Fruit fly (Drosophila melanogaster) whole organism, embryonic: ENCODE results near the gene mTerf3.

Source experiments
- Aef1 ChIP-seq: fragments of 200-800 bp; sonication (Bioruptor generic); IDR thresholded peaks from 3 replicates; pipeline ENCODE4 v1.3.6; 2022; ENCODE audit warnings: missing biosample characterization, missing genetic modification characterization
- B-H1 ChIP-seq: fragments of 200-800 bp; sonication (Bioruptor generic); IDR thresholded peaks from 3 replicates; pipeline ENCODE4 v1.3.6; 2022; ENCODE audit warnings: missing biosample characterization, missing genetic modification characterization
- Bdp1 ChIP-seq: fragments of 200-800 bp; sonication (Bioruptor generic); optimal IDR thresholded peaks from 3 replicates; lab custom pipeline; 2016; ENCODE audit warnings: missing biosample characterization, missing genetic modification characterization
- CG10267 ChIP-seq: fragments of 200-800 bp; sonication (Bioruptor generic); optimal IDR thresholded peaks from 2 replicates; lab custom pipeline; 2018; ENCODE audit warnings: missing biosample characterization, mild to moderate bottlenecking, missing genetic modification characterization, moderate library complexity
- CG11085 ChIP-seq: fragments of 200-800 bp; sonication (Bioruptor generic); IDR thresholded peaks from 2 replicates; pipeline ENCODE4 v1.3.6; 2022; ENCODE audit warnings: missing biosample characterization, missing genetic modification characterization
- CG11247 ChIP-seq: fragments of 200-800 bp; sonication (Bioruptor generic); IDR thresholded peaks from 2 replicates; pipeline ENCODE4 v1.3.6; 2022; ENCODE audit warnings: missing biosample characterization, missing genetic modification characterization
- CG11696 ChIP-seq: fragments of 200-800 bp; sonication (Bioruptor generic); IDR thresholded peaks from 2 replicates; pipeline ENCODE4 v1.3.6; 2022; ENCODE audit warnings: missing biosample characterization, missing genetic modification characterization
- CG12155 ChIP-seq: fragments of 200-800 bp; sonication (Bioruptor generic); optimal IDR thresholded peaks from 3 replicates; lab custom pipeline; 2016; ENCODE audit warnings: missing biosample characterization, missing genetic modification characterization
- CG12219 ChIP-seq: fragments of 200-800 bp; sonication (Bioruptor generic); optimal IDR thresholded peaks from 3 replicates; lab custom pipeline; 2018; ENCODE audit warnings: missing biosample characterization, mild to moderate bottlenecking, missing genetic modification characterization
- CG16815 ChIP-seq: fragments of 200-800 bp; sonication (Bioruptor generic); optimal IDR thresholded peaks from 3 replicates; lab custom pipeline; 2017; ENCODE audit warnings: missing biosample characterization, mild to moderate bottlenecking, missing genetic modification characterization
- CG17359 ChIP-seq: fragments of 200-800 bp; sonication (Bioruptor generic); optimal IDR thresholded peaks from 3 replicates; lab custom pipeline; 2018; ENCODE audit warnings: missing biosample characterization, mild to moderate bottlenecking, missing genetic modification characterization, moderate library complexity
- CG17361 ChIP-seq: fragments of 200-800 bp; sonication (Bioruptor generic); IDR thresholded peaks from 3 replicates; pipeline ENCODE4 v1.3.6; 2022; ENCODE audit warnings: missing biosample characterization, missing genetic modification characterization
- CG3163 ChIP-seq: fragments of 200-800 bp; sonication (Bioruptor generic); optimal IDR thresholded peaks from 3 replicates; lab custom pipeline; 2016; ENCODE audit warnings: missing biosample characterization, missing genetic modification characterization
- CG32532 ChIP-seq: fragments of 200-800 bp; sonication (Bioruptor generic); IDR thresholded peaks from 2 replicates; pipeline ENCODE4 v1.3.6; 2022; ENCODE audit warnings: missing biosample characterization, missing genetic modification characterization
- CG3726 ChIP-seq: fragments of 200-800 bp; sonication (Bioruptor generic); IDR thresholded peaks from 3 replicates; pipeline ENCODE4, ENCODE4 v1.3.6; 2022; ENCODE audit warnings: missing biosample characterization, missing genetic modification characterization
- CG43689 ChIP-seq: fragments of 200-800 bp; sonication (Bioruptor generic); IDR thresholded peaks from 2 replicates; pipeline ENCODE4 v1.3.6; 2022; ENCODE audit warnings: missing biosample characterization, missing genetic modification characterization
- CG6254 ChIP-seq: fragments of 200-800 bp; sonication (Bioruptor generic); optimal IDR thresholded peaks from 3 replicates; lab custom pipeline; 2017; ENCODE audit warnings: mild to moderate bottlenecking, missing biosample characterization, missing genetic modification reagents, missing genetic modification characterization
- CG6654 ChIP-seq: fragments of 200-800 bp; sonication (Bioruptor generic); optimal IDR thresholded peaks from 2 replicates; lab custom pipeline; 2017; ENCODE audit warnings: missing biosample characterization, mild to moderate bottlenecking, missing genetic modification characterization
- CG7963 ChIP-seq: fragments of 200-800 bp; sonication (Bioruptor generic); IDR thresholded peaks from 3 replicates; pipeline ENCODE4 v1.3.6; 2022; ENCODE audit warnings: missing biosample characterization, missing genetic modification characterization; ENCODE audit not compliant: partially characterized antibody
- CG8281 ChIP-seq: fragments of 200-800 bp; sonication (Bioruptor generic); optimal IDR thresholded peaks from 2 replicates; lab custom pipeline; 2018; ENCODE audit warnings: missing biosample characterization, mild to moderate bottlenecking, missing genetic modification characterization, moderate library complexity
- CoRest ChIP-seq: fragments of 200-800 bp; sonication (Bioruptor generic); optimal IDR thresholded peaks from 3 replicates; lab custom pipeline; 2018; ENCODE audit warnings: missing biosample characterization, mild to moderate bottlenecking, missing genetic modification characterization, moderate library complexity
- D19A ChIP-seq: fragments of 200-800 bp; optimal IDR thresholded peaks from 3 replicates; lab custom pipeline; 2019; ENCODE audit warnings: missing biosample characterization, mild to moderate bottlenecking, missing genetic modification characterization, moderate library complexity
- Dad ChIP-seq: fragments of 200-800 bp; sonication (Bioruptor generic); optimal IDR thresholded peaks from 3 replicates; lab custom pipeline; 2016; ENCODE audit warnings: missing biosample characterization, missing genetic modification characterization
- Dip2 ChIP-seq: fragments of 200-800 bp; sonication (Bioruptor generic); IDR thresholded peaks from 2 replicates; pipeline ENCODE4 v1.3.6; 2022; ENCODE audit warnings: missing biosample characterization, missing genetic modification characterization
- Dp ChIP-seq: fragments of 200-800 bp; sonication (Bioruptor generic); optimal IDR thresholded peaks from 2 replicates; lab custom pipeline; 2018; ENCODE audit warnings: missing biosample characterization, mild to moderate bottlenecking, missing genetic modification characterization, moderate library complexity
- Fer2 ChIP-seq: fragments of 200-800 bp; sonication (Bioruptor generic); optimal IDR thresholded peaks from 2 replicates; lab custom pipeline; 2018; ENCODE audit warnings: missing biosample characterization, mild to moderate bottlenecking, missing genetic modification characterization, moderate library complexity
- Hey ChIP-seq: fragments of 200-800 bp; sonication (Bioruptor generic); optimal IDR thresholded peaks from 3 replicates; lab custom pipeline; 2018; ENCODE audit warnings: missing biosample characterization, mild to moderate bottlenecking, missing genetic modification characterization
- Hr3 ChIP-seq: fragments of 200-800 bp; sonication (Bioruptor generic); optimal IDR thresholded peaks from 3 replicates; lab custom pipeline; 2016; ENCODE audit warnings: missing biosample characterization, missing genetic modification characterization
- Hr78 ChIP-seq, 2 experiments: fragments of 200-800 bp in 1 of 2; fragments of >200 bp in 1 of 2; sonication (Bioruptor generic) in 1 of 2; optimal IDR thresholded peaks; 2 replicates each; lab custom pipeline; 2017 to 2019; ENCODE audit warnings: missing biosample characterization in 2 of 2, missing genetic modification characterization in 2 of 2, mild to moderate bottlenecking in 1 of 2, moderate library complexity in 1 of 2
- Mad ChIP-seq: fragments of 200-800 bp; sonication (Bioruptor generic); optimal IDR thresholded peaks from 2 replicates; lab custom pipeline; 2016; ENCODE audit warnings: missing biosample characterization, missing genetic modification characterization
- Mrtf ChIP-seq: fragments of 200-800 bp; sonication (Bioruptor generic); IDR thresholded peaks from 3 replicates; pipeline ENCODE4 v1.3.6; 2022; ENCODE audit warnings: missing biosample characterization, missing genetic modification characterization
- Optix ChIP-seq: fragments of 200-800 bp; sonication (Bioruptor generic); IDR thresholded peaks from 3 replicates; pipeline ENCODE4 v1.3.6; 2022; ENCODE audit warnings: missing biosample characterization, missing genetic modification characterization
- Poxn ChIP-seq: fragments of 200-800 bp; sonication (Bioruptor generic); IDR thresholded peaks from 2 replicates; pipeline ENCODE4 v1.3.6; 2022; ENCODE audit warnings: missing biosample characterization, missing genetic modification characterization
- Spps ChIP-seq: fragments of 200-800 bp; sonication (Bioruptor generic); optimal IDR thresholded peaks from 2 replicates; lab custom pipeline; 2018; ENCODE audit warnings: missing biosample characterization, mild to moderate bottlenecking, missing genetic modification characterization
- Trl ChIP-seq, 3 experiments: fragments of >200 bp in 2 of 3; fragments of 200-800 bp in 1 of 3; sonication (Bioruptor generic) in 1 of 3; optimal IDR thresholded peaks; 2 replicates in 1 of 3; 3 replicates in 2 of 3; lab custom pipeline; 2016 to 2017; ENCODE audit warnings: missing biosample characterization in 1 of 3, missing genetic modification characterization in 1 of 3
- bowl ChIP-seq: fragments of 200-800 bp; sonication (Bioruptor generic); IDR thresholded peaks from 2 replicates; pipeline ENCODE4 v1.3.6; 2022; ENCODE audit warnings: missing biosample characterization, missing genetic modification characterization
- bsh ChIP-seq, 2 experiments: fragments of 200-800 bp; sonication (Bioruptor generic); optimal IDR thresholded peaks; 2 replicates each; lab custom pipeline; 2017 to 2018; ENCODE audit warnings: mild to moderate bottlenecking in 2 of 2, missing biosample characterization in 2 of 2, missing genetic modification characterization in 2 of 2, moderate library complexity in 1 of 2
- da ChIP-seq: fragments of 200-800 bp; sonication (Bioruptor generic); optimal IDR thresholded peaks from 2 replicates; lab custom pipeline; 2016; ENCODE audit warnings: missing biosample characterization, missing genetic modification characterization
- ems ChIP-seq: fragments of 200-800 bp; sonication (Bioruptor generic); optimal IDR thresholded peaks from 3 replicates; lab custom pipeline; 2016; ENCODE audit warnings: missing biosample characterization, missing genetic modification characterization
- en ChIP-seq: fragments of 200-800 bp; sonication (Bioruptor generic); optimal IDR thresholded peaks from 2 replicates; lab custom pipeline; 2016; ENCODE audit warnings: missing biosample characterization, missing genetic modification characterization
- fru ChIP-seq: fragments of >200 bp; optimal IDR thresholded peaks from 2 replicates; lab custom pipeline; 2017
- gcm2 ChIP-seq: fragments of 200-800 bp; sonication (Bioruptor generic); optimal IDR thresholded peaks from 2 replicates; lab custom pipeline; 2016; ENCODE audit warnings: missing biosample characterization, missing genetic modification characterization
- knrl ChIP-seq: fragments of 200-800 bp; sonication (Bioruptor generic); IDR thresholded peaks from 3 replicates; pipeline ENCODE4 v1.3.6; 2022; ENCODE audit warnings: missing biosample characterization, missing genetic modification characterization; ENCODE audit not compliant: partially characterized antibody
- lilli ChIP-seq: fragments of 200-800 bp; sonication (Bioruptor generic); optimal IDR thresholded peaks from 3 replicates; lab custom pipeline; 2016; ENCODE audit warnings: missing biosample characterization, missing genetic modification characterization
- ranshi ChIP-seq: fragments of 200-800 bp; sonication (Bioruptor generic); IDR thresholded peaks from 2 replicates; pipeline ENCODE4 v1.3.6; 2022; ENCODE audit warnings: missing biosample characterization, missing genetic modification characterization
- rib ChIP-seq: fragments of 200-800 bp; sonication (Bioruptor generic); IDR thresholded peaks from 2 replicates; pipeline ENCODE4 v1.3.6; 2022; ENCODE audit warnings: missing biosample characterization, missing genetic modification characterization
- sr ChIP-seq: fragments of 200-800 bp; sonication (Bioruptor generic); IDR thresholded peaks from 3 replicates; pipeline ENCODE4 v1.3.6; 2022; ENCODE audit warnings: missing biosample characterization, missing genetic modification characterization
- tx ChIP-seq: fragments of 200-800 bp; sonication (Bioruptor generic); optimal IDR thresholded peaks from 2 replicates; lab custom pipeline; 2016; ENCODE audit warnings: missing biosample characterization, missing genetic modification characterization
- usp ChIP-seq: fragments of >200 bp; optimal IDR thresholded peaks from 2 replicates; lab custom pipeline; 2017; ENCODE audit warnings: missing biosample characterization, missing genetic modification characterization
- wor ChIP-seq: fragments of 200-800 bp; sonication (Bioruptor generic); IDR thresholded peaks from 2 replicates; pipeline ENCODE4 v1.3.6; 2022; ENCODE audit warnings: missing biosample characterization, missing genetic modification characterization

Gene mTerf3

DNA sequence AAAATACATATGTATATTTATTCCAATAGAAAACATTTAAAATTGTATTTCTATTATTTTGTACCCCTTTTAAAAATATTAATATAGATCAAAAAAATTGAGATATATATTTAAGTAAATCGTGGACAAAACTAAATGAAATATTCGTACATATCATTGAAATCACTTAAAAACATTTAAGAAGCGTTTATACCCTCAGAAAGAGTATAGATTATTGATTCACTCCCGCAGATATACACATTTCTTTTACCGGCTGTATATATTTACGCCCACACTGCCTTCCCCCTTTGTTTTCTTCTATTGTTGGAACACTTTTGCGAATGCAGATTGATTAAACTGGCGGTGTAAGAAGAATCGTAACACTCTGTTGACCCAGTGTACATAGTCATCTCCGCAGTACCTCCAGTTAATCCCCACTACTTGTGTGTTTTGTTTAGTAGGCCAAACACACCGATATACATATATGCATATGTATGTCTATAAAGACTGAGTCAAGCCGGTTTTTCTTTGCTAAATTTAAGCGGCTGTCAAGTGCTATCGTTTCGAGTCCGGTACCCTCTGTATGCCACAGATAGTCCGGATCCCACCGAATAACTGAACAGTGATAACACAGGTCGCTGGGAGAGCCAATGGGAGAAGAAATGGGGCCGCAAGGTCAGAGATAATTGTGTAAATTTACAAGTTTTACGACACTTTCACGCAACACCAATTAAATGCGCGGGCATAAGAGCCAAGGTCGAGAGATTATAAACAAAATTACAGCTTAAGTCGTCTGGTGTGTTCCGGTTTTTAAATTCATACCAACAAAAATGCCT, 48.9 kb downstream of the mTerf3 start (continued):
- TF ChIP-seq sr (GFP tag; lab: Robert Waterston, UW), result peak; percentile 63; the same call in 2 of the 3 replicates
- TF ChIP-seq Fer2 (tag; lab: Kevin White, UChicago), result no peak
- peak; percentile 50 for TF ChIP-seq Mad
- TF ChIP-seq CG12155 (GFP tag; lab: Kevin White, UChicago), result no peak
- TF ChIP-seq Hr78 (GFP tag; optimal IDR thresholded peaks at IDR 0.05; lab: Kevin White, UChicago), result peak in 1 of 2 experiments; percentile 83
- no peak for TF ChIP-seq CG6254 (GFP tag; lab: Kevin White, UChicago)
- peak in 1 of 2 experiments; percentile 58 for TF ChIP-seq bsh (GFP tag; optimal IDR thresholded peaks at IDR 0.05; lab: Kevin White, UChicago)
- TF ChIP-seq CG32532 (GFP tag; lab: Robert Waterston, UW), result no peak
- no peak for TF ChIP-seq ranshi (GFP tag; lab: Robert Waterston, UW)
- TF ChIP-seq CG7963 (GFP tag; lab: Robert Waterston, UW), result no peak
- peak; percentile 97 for TF ChIP-seq D19A (tag; lab: Kevin White, UChicago)
- TF ChIP-seq Hr3, result no peak
- TF ChIP-seq Dip2, result no peak
- no peak; the same call in 1 of the 2 replicates for TF ChIP-seq rib (GFP tag; lab: Robert Waterston, UW)
- TF ChIP-seq CG3726 (GFP tag; lab: Robert Waterston, UW), result no peak
- no peak for TF ChIP-seq usp (GFP tag; lab: Kevin White, UChicago)
- no peak for TF ChIP-seq Optix (GFP tag; lab: Robert Waterston, UW)
- TF ChIP-seq Bdp1 (GFP tag; lab: Kevin White, UChicago), result peak; percentile 47
- peak; percentile 59 for TF ChIP-seq CG17359 (tag; lab: Kevin White, UChicago)
- no peak for TF ChIP-seq B-H1 (GFP tag; lab: Robert Waterston, UW)
- TF ChIP-seq Dp (GFP tag; lab: Kevin White, UChicago), result no peak
- no peak for TF ChIP-seq wor (GFP tag; lab: Robert Waterston, UW)
- TF ChIP-seq CG11696 (GFP tag; lab: Robert Waterston, UW), result 0 out of 2 replicates have a peak, but pooled peaks have one; percentile 56
- no peak for TF ChIP-seq tx (GFP tag; lab: Kevin White, UChicago)
- peak; percentile 60 for TF ChIP-seq ems (GFP tag; lab: Kevin White, UChicago)
- no peak for TF ChIP-seq CG11247 (GFP tag; lab: Robert Waterston, UW)
- no peak for TF ChIP-seq Poxn (GFP tag; lab: Robert Waterston, UW)
- peak; percentile 22 for TF ChIP-seq lilli
- peak; percentile 31 for TF ChIP-seq en (GFP tag; lab: Kevin White, UChicago)
- 0 out of 2 replicates have a peak, but pooled peaks have one; percentile 22 for TF ChIP-seq bowl (GFP tag; lab: Robert Waterston, UW)
- TF ChIP-seq da (GFP tag; lab: Kevin White, UChicago), result peak; percentile 46
- peak; percentile 4 for TF ChIP-seq Dad (GFP tag; lab: Kevin White, UChicago)
- peak; percentile 61 for TF ChIP-seq Hey
- no peak for TF ChIP-seq gcm2 (GFP tag; lab: Kevin White, UChicago)
- TF ChIP-seq CoRest, result peak; percentile 37
- no peak for TF ChIP-seq CG11085 (GFP tag; lab: Robert Waterston, UW)
- TF ChIP-seq CG16815 (GFP tag; lab: Kevin White, UChicago), result no peak
- 0 out of 3 replicates have a peak, but pooled peaks have one; percentile 21 for TF ChIP-seq Mrtf (GFP tag; lab: Robert Waterston, UW)
- TF ChIP-seq CG6654 (GFP tag; lab: Kevin White, UChicago), result no peak
- TF ChIP-seq CG12219 (GFP tag; lab: Kevin White, UChicago), result peak; percentile 30
- TF ChIP-seq Spps (tag; lab: Kevin White, UChicago), result peak; percentile 44
- TF ChIP-seq CG17361, result peak; percentile 77
- TF ChIP-seq CG10267, result no peak
- TF ChIP-seq Trl (optimal IDR thresholded peaks at IDR 0.05; lab: Kevin White, UChicago), result no peak
- TF ChIP-seq Trl (GFP tag; optimal IDR thresholded peaks at IDR 0.05; lab: Kevin White, UChicago), result peak; percentile 83
- TF ChIP-seq Aef1 (GFP tag; lab: Robert Waterston, UW), result no peak
- peak; percentile 43 for TF ChIP-seq CG3163 (GFP tag; lab: Kevin White, UChicago)
- TF ChIP-seq fru (lab: Kevin White, UChicago), result no peak
- no peak for TF ChIP-seq knrl
- peak; percentile 18 for TF ChIP-seq CG8281 (tag; lab: Kevin White, UChicago)
- TF ChIP-seq CG43689 (GFP tag; lab: Robert Waterston, UW), result no peak
